Worm (Caenorhabditis elegans): ENCODE measurements around the gene C33B4.4.

- TF ChIP-seq dao-5 (tag; optimal IDR thresholded peaks at IDR 0.05) (no peak), him-1 (tag; optimal IDR thresholded peaks at IDR 0.05) (no peak), W03F9.2 (tag; optimal IDR thresholded peaks at IDR 0.05) (no peak)
Observed at ce11 chrII:11417999-11418398, 34.8 kb upstream of the C33B4.4 start, which contains the start of gene C05D12.2.
